Worm (Caenorhabditis elegans) whole organism, L2 larva: ENCODE results near the gene clec-174.
"Not testable (repeated sequence)": the region's sequence is repeated elsewhere in the genome, so short reads cannot be mapped to it uniquely, and the experiment has no call there.

ENCODE experiments used
- C34F6.9 ChIP-seq: fragments of 150-350 bp; optimal IDR thresholded peaks from 2 replicates; lab custom pipeline; 2014; ENCODE audit warnings: missing biosample characterization, missing genetic modification characterization
- F13H6.1 ChIP-seq: sonication (generic microtip); optimal IDR thresholded peaks from 2 replicates; lab custom pipeline; 2016; ENCODE audit warnings: missing genetic modification characterization, missing compliant biosample characterization
- R02D3.7 ChIP-seq: fragments of 150-350 bp; optimal IDR thresholded peaks from 2 replicates; lab custom pipeline; 2014; ENCODE audit warnings: missing biosample characterization, missing genetic modification characterization
- ZK546.5 ChIP-seq: sonication (generic microtip); optimal IDR thresholded peaks from 2 replicates; lab custom pipeline; 2017; ENCODE audit warnings: missing biosample characterization, missing genetic modification characterization
- alr-1 ChIP-seq: fragments of 150-350 bp; optimal IDR thresholded peaks from 2 replicates; lab custom pipeline; 2014; ENCODE audit warnings: missing biosample characterization, missing genetic modification characterization
- aly-2 ChIP-seq: fragments of 150-350 bp; optimal IDR thresholded peaks from 2 replicates; lab custom pipeline; 2014; ENCODE audit warnings: missing biosample characterization, missing genetic modification characterization
- ama-1 ChIP-seq: fragments of 150-350 bp; optimal IDR thresholded peaks from 2 replicates; lab custom pipeline; 2018; ENCODE audit warnings: inconsistent platforms
- blmp-1 ChIP-seq: sonication (generic microtip); optimal IDR thresholded peaks from 2 replicates; lab custom pipeline; 2017; ENCODE audit warnings: missing genetic modification characterization, mild to moderate bottlenecking, missing compliant biosample characterization, antibody characterized with exemption, moderate library complexity; ENCODE audit not compliant: insufficient read depth
- ceh-16 ChIP-seq: fragments of 150-350 bp; optimal IDR thresholded peaks from 2 replicates; lab custom pipeline; 2014; ENCODE audit warnings: missing biosample characterization, missing genetic modification characterization
- ceh-82 ChIP-seq: fragments of 150-350 bp; optimal IDR thresholded peaks from 2 replicates; lab custom pipeline; 2014; ENCODE audit warnings: missing biosample characterization, missing genetic modification characterization
- dmd-4 ChIP-seq: sonication (generic microtip); optimal IDR thresholded peaks from 2 replicates; lab custom pipeline; 2017; ENCODE audit warnings: missing biosample characterization, missing genetic modification characterization
- egl-27 ChIP-seq: sonication (generic microtip); optimal IDR thresholded peaks from 3 replicates; lab custom pipeline; 2017; ENCODE audit warnings: missing biosample characterization, missing genetic modification reagents, missing genetic modification characterization
- fos-1 ChIP-seq: fragments of 150-350 bp; optimal IDR thresholded peaks from 2 replicates; lab custom pipeline; 2014; ENCODE audit warnings: missing biosample characterization, missing genetic modification characterization
- lin-39 ChIP-seq: fragments of 150-350 bp; optimal IDR thresholded peaks from 2 replicates; lab custom pipeline; 2014; ENCODE audit warnings: missing biosample characterization, missing genetic modification reagents, missing genetic modification characterization
- mab-5 ChIP-seq: fragments of 150-350 bp; optimal IDR thresholded peaks from 2 replicates; lab custom pipeline; 2014; ENCODE audit warnings: missing biosample characterization, missing genetic modification characterization
- mbf-1 ChIP-seq: sonication (generic microtip); optimal IDR thresholded peaks from 2 replicates; lab custom pipeline; 2017; ENCODE audit warnings: missing biosample characterization, missing genetic modification characterization
- mdl-1 ChIP-seq, 2 experiments: fragments of 150-350 bp in 1 of 2; sonication (generic microtip) in 1 of 2; optimal IDR thresholded peaks; 2 replicates each; lab custom pipeline; 2017; ENCODE audit warnings: missing biosample characterization in 2 of 2, missing genetic modification characterization in 2 of 2
- nhr-10 ChIP-seq: sonication (generic microtip); optimal IDR thresholded peaks from 2 replicates; lab custom pipeline; 2017; ENCODE audit warnings: missing biosample characterization, missing genetic modification characterization
- nhr-129 ChIP-seq: fragments of 150-350 bp; optimal IDR thresholded peaks from 2 replicates; lab custom pipeline; 2014; ENCODE audit warnings: missing biosample characterization, missing genetic modification characterization
- nhr-21 ChIP-seq: fragments of 150-350 bp; optimal IDR thresholded peaks from 2 replicates; lab custom pipeline; 2014; ENCODE audit warnings: missing biosample characterization, missing genetic modification characterization
- nhr-237 ChIP-seq: fragments of 150-350 bp; optimal IDR thresholded peaks from 2 replicates; lab custom pipeline; 2014; ENCODE audit warnings: missing biosample characterization, missing genetic modification characterization
- nhr-25 ChIP-seq: fragments of 150-350 bp; sonication (generic microtip); optimal IDR thresholded peaks from 3 replicates; lab custom pipeline; 2014; ENCODE audit warnings: missing biosample characterization, missing genetic modification characterization
- nhr-6 ChIP-seq: fragments of 150-350 bp; optimal IDR thresholded peaks from 2 replicates; lab custom pipeline; 2014; ENCODE audit warnings: missing biosample characterization, missing genetic modification characterization
- nhr-77 ChIP-seq: fragments of 150-350 bp; optimal IDR thresholded peaks from 2 replicates; lab custom pipeline; 2014; ENCODE audit warnings: missing biosample characterization, missing genetic modification characterization
- sem-4 ChIP-seq: fragments of 150-350 bp; optimal IDR thresholded peaks from 2 replicates; lab custom pipeline; 2014; ENCODE audit warnings: missing biosample characterization, missing genetic modification reagents, missing genetic modification characterization
- sma-3 ChIP-seq: sonication (generic microtip); optimal IDR thresholded peaks from 2 replicates; lab custom pipeline; 2016; ENCODE audit warnings: missing genetic modification reagents, missing genetic modification characterization, missing compliant biosample characterization
- sma-9 ChIP-seq, 2 experiments: fragments of 150-350 bp in 1 of 2; sonication (generic microtip) in 1 of 2; optimal IDR thresholded peaks; 2 replicates each; lab custom pipeline; 2014 to 2016; ENCODE audit warnings: missing genetic modification characterization in 2 of 2, mild to moderate bottlenecking in 1 of 2, missing biosample characterization in 1 of 2, missing compliant biosample characterization in 1 of 2, missing genetic modification reagents in 1 of 2, moderate library complexity in 1 of 2
- snpc-4 ChIP-seq: fragments of 150-350 bp; optimal IDR thresholded peaks from 2 replicates; lab custom pipeline; 2014; ENCODE audit warnings: missing biosample characterization, missing genetic modification characterization
- unc-39 ChIP-seq: fragments of 150-350 bp; optimal IDR thresholded peaks from 2 replicates; lab custom pipeline; 2014; ENCODE audit warnings: missing biosample characterization, missing genetic modification characterization
- zag-1 ChIP-seq: fragments of 150-350 bp; optimal IDR thresholded peaks from 2 replicates; lab custom pipeline; 2014; ENCODE audit warnings: missing biosample characterization, missing genetic modification characterization
- ztf-1 ChIP-seq: fragments of 200-800 bp; sonication (Bioruptor generic); conservative IDR thresholded peaks from 2 replicates; pipeline ENCODE4 v1.3.6; 2022; ENCODE audit warnings: missing genetic modification characterization, missing compliant biosample characterization

Gene clec-174

ce11 chrIV:3911848-3912247 is 29.7 kb downstream of the clec-174 start, which contains the start of gene F56D6.18:
TSS of gene F56D6.18 (minus strand) at chrIV:3911948.
- not testable (repeated sequence) for TF ChIP-seq C34F6.9 (tag; lab: Kevin White, UChicago); ZK546.5 (tag; lab: Kevin White, UChicago); mdl-1 (tag; optimal IDR thresholded peaks at IDR 0.05; lab: Kevin White, UChicago)
- TF ChIP-seq, all 48 proteins: peak for 0; not testable (repeated sequence) for 48

- TF ChIP-seq mab-5 (no peak), sma-3 (GFP tag; lab: Kevin White, UChicago) (no peak), alr-1 (no peak), nhr-10 (tag; lab: Kevin White, UChicago) (no peak), egl-27 (tag; lab: Kevin White, UChicago) (no peak), unc-39 (tag; lab: Kevin White, UChicago) (no peak), zag-1 (tag; lab: Kevin White, UChicago) (no peak), lin-39 (tag; lab: Kevin White, UChicago) (no peak), sem-4 (tag; lab: Kevin White, UChicago) (no peak)
Measured at ce11 chrIV:3909114-3909513, 32.4 kb downstream of the clec-174 start, which contains the start of gene F56D6.13. TSS of gene F56D6.13 (plus strand) at chrIV:3909414.

- TF ChIP-seq ztf-1 (GFP tag; lab: Robert Waterston, UW): no peak
- TF ChIP-seq aly-2 (tag; lab: Kevin White, UChicago): no peak
- TF ChIP-seq nhr-77 (tag; lab: Kevin White, UChicago): no peak
- no peak for TF ChIP-seq fos-1 (tag; lab: Kevin White, UChicago)
- no peak for TF ChIP-seq mab-5
- TF ChIP-seq blmp-1: no peak
- no peak for TF ChIP-seq ZK546.5 (tag; lab: Kevin White, UChicago)
- no peak for TF ChIP-seq unc-39 (tag; lab: Kevin White, UChicago)
Measured at ce11 chrIV:3907506-3908188, 33.9 kb downstream of the clec-174 start, which contains the start of the genes F56D6.22 and F56D6.12. TSS of gene F56D6.22 (minus strand) at chrIV:3907606. TSS of gene F56D6.12 (plus strand) at chrIV:3908138.

- TF ChIP-seq blmp-1: no peak
- TF ChIP-seq nhr-237: no peak
- TF ChIP-seq nhr-10 (tag; lab: Kevin White, UChicago): no peak
- TF ChIP-seq sma-3 (GFP tag; lab: Kevin White, UChicago): no peak
- TF ChIP-seq nhr-25 (tag; lab: Kevin White, UChicago): no peak
Measured at ce11 chrIV:3906393-3906792, 35.1 kb downstream of the clec-174 start, which contains the start of gene F56D6.11. TSS of gene F56D6.11 (minus strand) at chrIV:3906493.

- no peak for TF ChIP-seq snpc-4
- TF ChIP-seq ceh-82 (tag; lab: Kevin White, UChicago): no peak
- TF ChIP-seq sma-9 (GFP tag; optimal IDR thresholded peaks at IDR 0.05; lab: Kevin White, UChicago): no peak
- no peak for TF ChIP-seq sma-9 (tag; optimal IDR thresholded peaks at IDR 0.05; lab: Kevin White, UChicago)
- TF ChIP-seq nhr-77 (tag; lab: Kevin White, UChicago): no peak
- TF ChIP-seq ama-1 (lab: Kevin White, UChicago): no peak
- TF ChIP-seq aly-2 (tag; lab: Kevin White, UChicago): no peak
- no peak for TF ChIP-seq nhr-6 (tag; lab: Kevin White, UChicago)
- TF ChIP-seq ZK546.5 (tag; lab: Kevin White, UChicago): no peak
- no peak for TF ChIP-seq nhr-237
- TF ChIP-seq egl-27 (tag; lab: Kevin White, UChicago): no peak
- TF ChIP-seq dmd-4: no peak
- no peak for TF ChIP-seq C34F6.9 (tag; lab: Kevin White, UChicago)
- no peak for TF ChIP-seq nhr-21
Measured at ce11 chrIV:3904620-3905019, 36.9 kb downstream of the clec-174 start, which contains the start of gene F56D6.21. TSS of gene F56D6.21 (plus strand) at chrIV:3904920.

- TF ChIP-seq R02D3.7 (tag; lab: Kevin White, UChicago) (no peak), lin-39 (tag; lab: Kevin White, UChicago) (no peak), mdl-1 (tag; optimal IDR thresholded peaks at IDR 0.05; lab: Kevin White, UChicago) (no peak), C34F6.9 (tag; lab: Kevin White, UChicago) (no peak), snpc-4 (no peak), sma-9 (GFP tag; optimal IDR thresholded peaks at IDR 0.05; lab: Kevin White, UChicago) (no peak), sma-9 (tag; optimal IDR thresholded peaks at IDR 0.05; lab: Kevin White, UChicago) (no peak), nhr-129 (tag; lab: Kevin White, UChicago) (no peak), mbf-1 (tag; lab: Kevin White, UChicago) (no peak), aly-2 (tag; lab: Kevin White, UChicago) (no peak), blmp-1 (no peak), ceh-16 (tag; lab: Kevin White, UChicago) (no peak), F13H6.1 (tag; lab: Kevin White, UChicago) (no peak)
Measured at ce11 chrIV:3902955-3903354, 38.6 kb downstream of the clec-174 start, which contains the start of gene F56D6.6. TSS of gene F56D6.6 (plus strand) at chrIV:3903255.
